Worm (Caenorhabditis elegans): ENCODE data around the gene srh-45.

DNA sequence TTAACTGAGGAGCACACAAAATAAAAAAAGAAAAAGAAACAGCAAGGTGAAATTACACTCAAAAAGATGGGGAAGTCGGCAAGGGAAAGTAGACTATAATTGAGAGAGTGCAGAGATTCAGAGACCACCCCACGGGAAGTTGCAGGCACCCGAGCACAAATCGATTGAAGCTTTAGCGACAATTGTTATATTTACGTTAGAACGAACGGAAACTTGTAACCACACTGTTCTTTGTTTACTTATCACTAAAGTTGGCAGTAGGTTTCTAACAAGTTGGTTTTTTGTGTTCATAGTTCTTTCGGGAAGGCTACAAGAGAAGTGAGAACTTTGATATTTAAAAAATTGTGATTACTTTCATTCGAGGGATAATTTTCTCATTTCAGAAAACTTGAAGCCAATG lies 16.9 kb upstream of the srh-45 start, which contains the start of gene F47G9.4:
- TF ChIP-seq hmg-1.2 (GFP tag; IDR thresholded peaks at IDR 0.05) (no peak), nfya-1 (tag; optimal IDR thresholded peaks at IDR 0.05; ENCODE audit: borderline replicate concordance, insufficient read depth) (no peak), unc-62 (GFP tag; optimal IDR thresholded peaks at IDR 0.05) (no peak), nhr-90 (tag; optimal IDR thresholded peaks at IDR 0.05) (no peak)
